Worm (Caenorhabditis elegans): ENCODE measurements around the gene F14H12.8.

ce11 chrX:4342730-4343129 lies 22.0 kb downstream of the F14H12.8 start:
- TF ChIP-seq nhr-12 (tag; optimal IDR thresholded peaks at IDR 0.05) (no peak), nhr-237 (tag; optimal IDR thresholded peaks at IDR 0.05) (no peak), ces-1 (GFP tag; optimal IDR thresholded peaks at IDR 0.05) (no peak), ztf-11 (tag; optimal IDR thresholded peaks at IDR 0.05) (no peak), blmp-1 (tag; optimal IDR thresholded peaks at IDR 0.05) (no peak), lin-13 (tag; optimal IDR thresholded peaks at IDR 0.05) (no peak), unc-62 (GFP tag; optimal IDR thresholded peaks at IDR 0.05) (no peak), mab-5 (tag; optimal IDR thresholded peaks at IDR 0.05) (no peak), mep-1 (tag; optimal IDR thresholded peaks at IDR 0.05) (no peak), bed-3 (GFP tag; optimal IDR thresholded peaks at IDR 0.05) (no peak), lsy-2 (tag; optimal IDR thresholded peaks at IDR 0.05) (no peak), nhr-76 (tag; optimal IDR thresholded peaks at IDR 0.05) (no peak), ceh-83 (GFP tag; optimal IDR thresholded peaks at IDR 0.05) (no peak)
